Worm (Caenorhabditis elegans) whole organism, L1 larva: ENCODE measurements around the gene F59E12.15.

ENCODE experiments used
- C04F5.9 ChIP-seq: sonication (generic microtip); optimal IDR thresholded peaks from 2 replicates; lab custom pipeline; 2016; ENCODE audit warnings: missing genetic modification characterization, missing compliant biosample characterization
- F16B12.6 ChIP-seq: fragments of 150-350 bp; optimal IDR thresholded peaks from 2 replicates; lab custom pipeline; 2014; ENCODE audit warnings: missing biosample characterization, missing genetic modification characterization
- Y116A8C.19 ChIP-seq: sonication (generic microtip); optimal IDR thresholded peaks from 2 replicates; lab custom pipeline; 2016; ENCODE audit warnings: missing compliant biosample characterization, missing genetic modification characterization, borderline replicate concordance
- aha-1 ChIP-seq: fragments of 150-350 bp; optimal IDR thresholded peaks from 2 replicates; lab custom pipeline; 2014; ENCODE audit warnings: missing biosample characterization, missing genetic modification characterization
- blmp-1 ChIP-seq: fragments of 150-350 bp; optimal IDR thresholded peaks from 2 replicates; lab custom pipeline; 2014; ENCODE audit warnings: missing biosample characterization, missing genetic modification characterization
- ces-1 ChIP-seq: fragments of 150-350 bp; optimal IDR thresholded peaks from 2 replicates; lab custom pipeline; 2014; ENCODE audit warnings: missing biosample characterization, missing genetic modification reagents, missing genetic modification characterization
- dpl-1 ChIP-seq, 3 experiments: fragments of 150-350 bp in 2 of 3; sonication (generic microtip) in 1 of 3; optimal IDR thresholded peaks; 2 replicates each; lab custom pipeline; 2014 to 2017; ENCODE audit warnings: missing biosample characterization in 3 of 3, missing genetic modification characterization in 3 of 3, missing genetic modification reagents in 3 of 3
- dsc-1 ChIP-seq: sonication (generic microtip); optimal IDR thresholded peaks from 2 replicates; lab custom pipeline; 2016; ENCODE audit warnings: mild to moderate bottlenecking, missing genetic modification characterization, missing compliant biosample characterization
- egl-13 ChIP-seq: sonication (generic microtip); optimal IDR thresholded peaks from 2 replicates; lab custom pipeline; 2016; ENCODE audit warnings: missing genotype, missing genetic modification reagents, missing genetic modification characterization, missing compliant biosample characterization
- egl-27 ChIP-seq, 2 experiments: fragments of 150-350 bp in 1 of 2; sonication (generic microtip); optimal IDR thresholded peaks; 3 replicates each; lab custom pipeline; 2017 to 2018; ENCODE audit warnings: missing biosample characterization in 2 of 2, missing genetic modification characterization in 2 of 2, missing genetic modification reagents in 2 of 2
- elt-2 ChIP-seq: sonication (generic microtip); optimal IDR thresholded peaks from 2 replicates; lab custom pipeline; 2016; ENCODE audit warnings: missing genetic modification characterization, mild to moderate bottlenecking, inconsistent platforms, missing compliant biosample characterization, missing genetic modification reagents
- fkh-4 ChIP-seq: sonication (generic microtip); optimal IDR thresholded peaks from 2 replicates; lab custom pipeline; 2016; ENCODE audit warnings: missing compliant biosample characterization, missing genetic modification characterization, borderline replicate concordance
- fkh-8 ChIP-seq: sonication (generic microtip); optimal IDR thresholded peaks from 2 replicates; lab custom pipeline; 2016; ENCODE audit warnings: mild to moderate bottlenecking, missing genetic modification characterization, missing compliant biosample characterization
- fos-1 ChIP-seq: fragments of 150-350 bp; optimal IDR thresholded peaks from 2 replicates; lab custom pipeline; 2014; ENCODE audit warnings: missing biosample characterization, missing genetic modification characterization
- hlh-17 ChIP-seq: fragments of 200-800 bp; sonication (Bioruptor generic); optimal IDR thresholded peaks from 2 replicates; lab custom pipeline; 2018; ENCODE audit warnings: missing genetic modification characterization, mild to moderate bottlenecking, missing compliant biosample characterization, moderate library complexity, borderline replicate concordance
- hlh-4 ChIP-seq: sonication (generic microtip); optimal IDR thresholded peaks from 2 replicates; lab custom pipeline; 2016; ENCODE audit warnings: mild to moderate bottlenecking, missing genetic modification characterization, missing compliant biosample characterization
- hpl-2 ChIP-seq: fragments of 150-350 bp; optimal IDR thresholded peaks from 2 replicates; lab custom pipeline; 2014; ENCODE audit warnings: missing biosample characterization, missing genetic modification reagents, missing genetic modification characterization
- irx-1 ChIP-seq: sonication (generic microtip); optimal IDR thresholded peaks from 2 replicates; lab custom pipeline; 2016; ENCODE audit warnings: missing genetic modification characterization, missing compliant biosample characterization
- isw-1 ChIP-seq: fragments of 200-800 bp; sonication (Bioruptor generic); IDR thresholded peaks from 2 replicates; pipeline ENCODE4 v1.3.6; 2022; ENCODE audit warnings: missing genetic modification characterization, missing compliant biosample characterization
- lin-35 ChIP-seq, 2 experiments: fragments of 150-350 bp; optimal IDR thresholded peaks; 2 replicates each; lab custom pipeline; 2014; ENCODE audit warnings: missing biosample characterization in 2 of 2, missing genetic modification characterization in 2 of 2, missing genetic modification reagents in 2 of 2
- lir-3 ChIP-seq: sonication (generic microtip); optimal IDR thresholded peaks from 2 replicates; lab custom pipeline; 2016; ENCODE audit warnings: mild to moderate bottlenecking, missing genetic modification characterization, moderate library complexity, missing compliant biosample characterization; ENCODE audit not compliant: poor library complexity
- lsy-2 ChIP-seq, 2 experiments: fragments of 150-350 bp; optimal IDR thresholded peaks; 2 replicates each; lab custom pipeline; 2014; ENCODE audit warnings: missing biosample characterization in 2 of 2, missing genetic modification characterization in 2 of 2
- mab-9 ChIP-seq: fragments of 200-800 bp; sonication (Bioruptor generic); IDR thresholded peaks from 2 replicates; pipeline ENCODE4 v1.3.6; 2022; ENCODE audit warnings: missing genetic modification reagents, missing genetic modification characterization, missing compliant biosample characterization
- mef-2 ChIP-seq: fragments of 150-350 bp; optimal IDR thresholded peaks from 2 replicates; lab custom pipeline; 2014; ENCODE audit warnings: missing biosample characterization, missing genetic modification characterization
- nhr-12 ChIP-seq: sonication (generic microtip); optimal IDR thresholded peaks from 2 replicates; lab custom pipeline; 2017; ENCODE audit warnings: missing biosample characterization, missing genetic modification characterization
- nhr-76 ChIP-seq: sonication (generic microtip); optimal IDR thresholded peaks from 2 replicates; lab custom pipeline; 2017; ENCODE audit warnings: missing biosample characterization, missing genetic modification characterization
- nhr-77 ChIP-seq: fragments of 150-350 bp; optimal IDR thresholded peaks from 2 replicates; lab custom pipeline; 2014; ENCODE audit warnings: missing biosample characterization, missing genetic modification characterization
- nhr-90 ChIP-seq: sonication (generic microtip); optimal IDR thresholded peaks from 2 replicates; lab custom pipeline; 2016; ENCODE audit warnings: mild to moderate bottlenecking, missing genetic modification characterization, missing compliant biosample characterization; ENCODE audit not compliant: poor library complexity
- pag-3 ChIP-seq: sonication (generic microtip); optimal IDR thresholded peaks from 2 replicates; lab custom pipeline; 2017; ENCODE audit warnings: missing genetic modification characterization, mild to moderate bottlenecking, missing compliant biosample characterization, antibody characterized with exemption, borderline replicate concordance; ENCODE audit not compliant: insufficient read depth
- pqm-1 ChIP-seq: sonication (generic microtip); optimal IDR thresholded peaks from 3 replicates; lab custom pipeline; 2017; ENCODE audit warnings: missing biosample characterization, missing genetic modification characterization
- skn-1 ChIP-seq: fragments of 150-350 bp; optimal IDR thresholded peaks from 2 replicates; lab custom pipeline; 2014; ENCODE audit warnings: missing biosample characterization, missing genetic modification characterization
- tbx-2 ChIP-seq: sonication (generic microtip); optimal IDR thresholded peaks from 2 replicates; lab custom pipeline; 2016; ENCODE audit warnings: missing genetic modification characterization, missing compliant biosample characterization
- unc-130 ChIP-seq: fragments of 150-350 bp; optimal IDR thresholded peaks from 2 replicates; lab custom pipeline; 2017; ENCODE audit warnings: missing biosample characterization, missing genetic modification characterization, inconsistent platforms
- unc-30 ChIP-seq: sonication (generic microtip); optimal IDR thresholded peaks from 2 replicates; lab custom pipeline; 2017; ENCODE audit warnings: missing biosample characterization, missing genetic modification characterization
- unc-62 ChIP-seq: fragments of 150-350 bp; optimal IDR thresholded peaks from 2 replicates; lab custom pipeline; 2014; ENCODE audit warnings: missing biosample characterization, missing genetic modification reagents, missing genetic modification characterization
- unc-98 ChIP-seq: fragments of 200-800 bp; sonication (Bioruptor generic); IDR thresholded peaks from 2 replicates; pipeline ENCODE4 v1.3.6; 2022; ENCODE audit warnings: missing genetic modification characterization, missing compliant biosample characterization
- zag-1 ChIP-seq: fragments of 150-350 bp; optimal IDR thresholded peaks from 2 replicates; lab custom pipeline; 2014; ENCODE audit warnings: missing biosample characterization, missing genetic modification characterization
- ztf-11 ChIP-seq, 2 experiments: sonication (generic microtip); optimal IDR thresholded peaks; 2 replicates each; lab custom pipeline; 2016 to 2017; ENCODE audit warnings: missing genetic modification characterization in 2 of 2, missing biosample characterization in 1 of 2, missing compliant biosample characterization in 1 of 2

The F59E12.15 gene

DNA sequence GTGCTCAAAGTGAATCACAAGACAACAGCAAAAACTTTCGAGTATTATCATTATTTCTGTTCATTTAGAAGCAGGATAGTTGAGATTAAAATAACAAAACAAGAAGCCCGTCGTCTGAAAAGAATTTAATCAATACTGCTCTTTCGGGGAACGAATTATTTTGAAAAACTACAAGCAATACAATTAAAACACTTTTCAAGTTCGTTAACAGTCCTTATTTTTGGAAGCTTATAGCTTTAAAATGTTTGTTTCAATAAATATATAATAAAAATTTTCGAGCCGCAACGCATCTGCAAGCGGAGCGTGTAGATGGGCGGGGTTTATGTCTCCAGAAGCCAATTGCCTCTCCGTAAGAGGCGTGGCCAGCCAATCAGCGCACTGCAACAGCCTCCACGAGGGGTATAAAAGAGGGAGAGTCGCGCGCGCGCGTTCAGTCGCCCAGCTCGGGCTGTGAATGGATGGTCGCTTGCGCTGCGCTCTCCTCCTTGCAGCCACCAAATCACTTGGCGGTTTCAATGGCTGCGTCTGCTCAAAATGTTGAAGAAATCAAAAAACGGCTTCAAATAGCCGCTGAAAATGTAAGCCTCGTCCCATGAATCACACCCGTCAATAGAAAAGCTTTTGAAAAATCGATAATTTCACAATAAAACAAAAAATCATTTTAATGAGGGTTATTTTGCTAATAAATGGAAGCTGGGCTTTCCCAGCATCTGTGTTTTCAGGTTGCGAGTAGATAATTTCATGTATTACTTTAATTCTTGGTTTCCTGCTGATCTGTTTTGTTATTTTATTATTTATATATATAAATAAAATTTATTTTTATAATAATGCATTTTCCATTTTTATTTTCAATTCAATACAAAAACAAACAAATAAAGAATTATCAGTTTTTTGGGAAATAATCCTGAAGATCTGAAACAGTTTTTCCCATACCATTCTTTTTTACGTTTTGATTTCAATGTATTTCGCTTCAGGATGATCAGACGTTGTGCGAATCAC lies 32.9 kb upstream of the F59E12.15 start, which contains the start of the genes ift-43 and mdt-26 (continued):
- no peak for TF ChIP-seq fos-1 (tag; lab: Kevin White, UChicago)
- TF ChIP-seq unc-62 (GFP tag; lab: Kevin White, UChicago): no peak
- TF ChIP-seq pqm-1 (tag; lab: Kevin White, UChicago): no peak
- peak; percentile 20 for TF ChIP-seq hlh-4 (tag; lab: Kevin White, UChicago)
- peak; percentile 77 to 79 for TF ChIP-seq lin-35 (GFP tag; optimal IDR thresholded peaks at IDR 0.05; lab: Kevin White, UChicago)
- peak; percentile 44 for TF ChIP-seq blmp-1
- TF ChIP-seq hlh-17 (GFP tag; lab: Kevin White, UChicago): peak; percentile 54
- peak; percentile 84 for TF ChIP-seq skn-1 (tag; lab: Kevin White, UChicago)
- peak; percentile 88 for TF ChIP-seq nhr-90 (tag; lab: Kevin White, UChicago)
- peak; percentile 66 for TF ChIP-seq nhr-77 (tag; lab: Kevin White, UChicago)
- peak; percentile 57 for TF ChIP-seq elt-2 (tag; lab: Kevin White, UChicago)
- TF ChIP-seq dpl-1 (GFP tag; optimal IDR thresholded peaks at IDR 0.05; lab: Kevin White, UChicago): peak; percentile 35 to 70 (median 60)
- TF ChIP-seq ztf-11 (tag; optimal IDR thresholded peaks at IDR 0.05; lab: Kevin White, UChicago): peak in 1 of 2 experiments; percentile 82
- TF ChIP-seq egl-27 (tag; optimal IDR thresholded peaks at IDR 0.05; lab: Kevin White, UChicago): no peak
- peak; percentile 48 for TF ChIP-seq F16B12.6 (tag; lab: Kevin White, UChicago)
- TF ChIP-seq lir-3 (tag; lab: Kevin White, UChicago): peak; percentile 53
- TF ChIP-seq dsc-1 (tag; lab: Kevin White, UChicago): peak; percentile 93
- peak; percentile 85 for TF ChIP-seq egl-13 (tag; lab: Kevin White, UChicago)
- TF ChIP-seq ces-1: no peak
- TF ChIP-seq hpl-2 (GFP tag; lab: Kevin White, UChicago): peak; percentile 49
- TF ChIP-seq aha-1 (tag; lab: Kevin White, UChicago): peak; percentile 2
- TF ChIP-seq isw-1 (GFP tag; lab: Robert Waterston, UW): peak; percentile 89
- peak; percentile 80 for TF ChIP-seq mab-9 (GFP tag; lab: Robert Waterston, UW)
- TF ChIP-seq zag-1 (tag; lab: Kevin White, UChicago): no peak
- no peak for TF ChIP-seq Y116A8C.19 (tag; lab: Kevin White, UChicago)
- TF ChIP-seq unc-130 (tag; lab: Kevin White, UChicago): no peak
- peak; percentile 28 for TF ChIP-seq fkh-4 (tag; lab: Kevin White, UChicago)
- peak; percentile 56 for TF ChIP-seq C04F5.9 (tag; lab: Kevin White, UChicago)
- TF ChIP-seq irx-1 (tag; lab: Kevin White, UChicago): peak; percentile 87
- peak; percentile 44 for TF ChIP-seq nhr-76
- TF ChIP-seq unc-30 (tag; lab: Kevin White, UChicago): no peak
- peak; percentile 83 to 90 for TF ChIP-seq lsy-2 (tag; optimal IDR thresholded peaks at IDR 0.05; lab: Kevin White, UChicago)
- TF ChIP-seq tbx-2 (tag; lab: Kevin White, UChicago): peak; percentile 92
- TF ChIP-seq unc-98 (GFP tag; lab: Robert Waterston, UW): no peak
- TF ChIP-seq fkh-8 (tag; lab: Kevin White, UChicago): peak; percentile 90
- no peak for TF ChIP-seq mef-2 (tag; lab: Kevin White, UChicago)
- peak; percentile 1 for TF ChIP-seq pag-3 (tag; lab: Kevin White, UChicago)

DNA sequence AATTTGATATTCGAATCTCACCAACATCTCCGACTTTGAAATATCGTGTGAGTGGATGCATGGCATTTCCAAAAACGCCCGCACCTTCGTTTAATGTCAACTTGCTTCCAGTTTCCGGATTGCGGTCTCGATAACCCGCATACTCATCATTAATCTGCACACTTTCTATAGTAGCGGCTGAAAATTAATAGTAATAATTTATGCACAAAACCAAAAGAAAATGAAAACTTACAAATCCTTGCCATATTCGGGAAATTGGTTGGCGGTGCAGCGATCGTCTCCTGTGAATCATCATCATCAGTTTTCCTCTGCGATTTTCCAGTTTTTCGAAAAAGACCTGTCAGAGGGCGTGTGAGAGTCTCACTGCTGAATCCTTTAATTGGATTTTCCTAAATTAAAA lies 32.0 kb upstream of the F59E12.15 start:
- TF ChIP-seq nhr-12 (tag; lab: Kevin White, UChicago) (no peak), mab-9 (GFP tag; lab: Robert Waterston, UW) (peak; percentile 27; the same call in 1 of the 2 replicates)
- TF ChIP-seq, all 84 proteins: peak for 1
